Worm (Caenorhabditis elegans) whole organism, L4 larva: ENCODE data around the gene T06D8.10.
A peak's percentile ranks its signal among the peaks of the same experiment; 100 is the strongest.

Source experiments
- D1046.2 ChIP-seq: fragments of 200-800 bp; sonication (Bioruptor generic); IDR thresholded peaks from 2 replicates; pipeline ENCODE4 v1.3.6; 2022; ENCODE audit warnings: missing genetic modification characterization, missing compliant biosample characterization
- F26F4.8 ChIP-seq: fragments of 200-800 bp; sonication (Bioruptor generic); conservative IDR thresholded peaks from 2 replicates; pipeline ENCODE4 v1.3.6; 2022; ENCODE audit warnings: missing genetic modification characterization, missing compliant biosample characterization
- F37D6.2 ChIP-seq: sonication (generic microtip); optimal IDR thresholded peaks from 2 replicates; lab custom pipeline; 2016; ENCODE audit warnings: mild to moderate bottlenecking, missing genetic modification characterization, missing compliant biosample characterization
- R02D3.7 ChIP-seq: fragments of 150-350 bp; sonication (generic microtip); optimal IDR thresholded peaks from 3 replicates; lab custom pipeline; 2014; ENCODE audit warnings: missing biosample characterization, missing genetic modification characterization
- T26A8.4 ChIP-seq: fragments of 200-800 bp; sonication (Bioruptor generic); IDR thresholded peaks from 2 replicates; pipeline ENCODE4 v1.3.6; 2022; ENCODE audit warnings: missing genetic modification characterization, missing compliant biosample characterization
- Y75B8A.6 ChIP-seq: fragments of 200-800 bp; sonication (Bioruptor generic); IDR thresholded peaks from 2 replicates; pipeline ENCODE4 v1.3.6; 2022; ENCODE audit warnings: missing genetic modification reagents, missing genetic modification characterization, missing compliant biosample characterization
- ZK337.2 ChIP-seq: fragments of 200-800 bp; sonication (Bioruptor generic); IDR thresholded peaks from 2 replicates; pipeline ENCODE4 v1.3.6; 2022; ENCODE audit warnings: missing genetic modification reagents, missing genetic modification characterization, missing compliant biosample characterization
- ZK546.5 ChIP-seq, 2 experiments: sonication (generic microtip); optimal IDR thresholded peaks; 2 replicates each; lab custom pipeline; 2017; ENCODE audit warnings: missing biosample characterization in 2 of 2, missing genetic modification characterization in 2 of 2
- aly-2 ChIP-seq: sonication (generic microtip); optimal IDR thresholded peaks from 2 replicates; lab custom pipeline; 2018; ENCODE audit warnings: missing biosample characterization, missing genetic modification characterization
- ceh-32 ChIP-seq: sonication (generic microtip); optimal IDR thresholded peaks from 2 replicates; lab custom pipeline; 2016; ENCODE audit warnings: mild to moderate bottlenecking, missing genetic modification characterization, missing compliant biosample characterization; ENCODE audit not compliant: poor library complexity
- ceh-44 ChIP-seq: fragments of 200-800 bp; sonication (Bioruptor generic); IDR thresholded peaks from 2 replicates; pipeline ENCODE4 v1.3.6; 2022; ENCODE audit warnings: missing genetic modification reagents, missing genetic modification characterization, missing compliant biosample characterization
- ceh-82 ChIP-seq: sonication (generic microtip); optimal IDR thresholded peaks from 2 replicates; lab custom pipeline; 2017; ENCODE audit warnings: missing biosample characterization, missing genetic modification characterization
- cey-2 ChIP-seq: sonication (generic microtip); optimal IDR thresholded peaks from 3 replicates; lab custom pipeline; 2017; ENCODE audit warnings: missing genetic modification characterization, mild to moderate bottlenecking, missing compliant biosample characterization, antibody characterized with exemption, borderline replicate concordance; ENCODE audit not compliant: insufficient read depth
- daf-19 ChIP-seq: fragments of 200-800 bp; sonication (Bioruptor generic); conservative IDR thresholded peaks from 2 replicates; pipeline ENCODE4 v1.3.6; 2022; ENCODE audit warnings: missing genetic modification characterization, missing compliant biosample characterization
- daf-8 ChIP-seq: fragments of 200-800 bp; sonication (Bioruptor generic); IDR thresholded peaks from 2 replicates; pipeline ENCODE4 v1.3.6; 2022; ENCODE audit warnings: missing genetic modification characterization, missing compliant biosample characterization
- dmd-8 ChIP-seq: fragments of 200-800 bp; sonication (Bioruptor generic); IDR thresholded peaks from 2 replicates; pipeline ENCODE4 v1.3.6; 2022; ENCODE audit warnings: missing genetic modification characterization, missing compliant biosample characterization
- dmd-9 ChIP-seq: fragments of 200-800 bp; sonication (Bioruptor generic); IDR thresholded peaks from 2 replicates; pipeline ENCODE4 v1.3.6; 2022; ENCODE audit warnings: missing genetic modification reagents, missing genetic modification characterization, missing compliant biosample characterization
- dpl-1 ChIP-seq: fragments of 150-350 bp; optimal IDR thresholded peaks from 2 replicates; lab custom pipeline; 2014; ENCODE audit warnings: missing biosample characterization, missing genetic modification reagents, missing genetic modification characterization
- egl-27 ChIP-seq: sonication (generic microtip); optimal IDR thresholded peaks from 3 replicates; lab custom pipeline; 2017; ENCODE audit warnings: missing biosample characterization, missing genetic modification reagents, missing genetic modification characterization
- egl-43 ChIP-seq: fragments of 200-800 bp; sonication (Bioruptor generic); IDR thresholded peaks from 2 replicates; pipeline ENCODE4 v1.3.6; 2022; ENCODE audit warnings: missing genetic modification reagents, missing genetic modification characterization, missing compliant biosample characterization
- fos-1 ChIP-seq: fragments of 150-350 bp; optimal IDR thresholded peaks from 2 replicates; lab custom pipeline; 2014; ENCODE audit warnings: missing biosample characterization, missing genetic modification characterization
- hif-1 ChIP-seq, 2 experiments: sonication (generic microtip); optimal IDR thresholded peaks; 2 replicates each; lab custom pipeline; 2016 to 2017; ENCODE audit warnings: missing compliant biosample characterization in 2 of 2, missing genetic modification characterization in 2 of 2, missing genetic modification reagents in 2 of 2, missing genotype in 2 of 2, mild to moderate bottlenecking in 1 of 2
- hmg-1.1 ChIP-seq: fragments of 200-800 bp; sonication (Bioruptor generic); IDR thresholded peaks from 2 replicates; pipeline ENCODE4 v1.3.6; 2022; ENCODE audit warnings: missing genetic modification reagents, missing genetic modification characterization, missing compliant biosample characterization
- lim-7 ChIP-seq: fragments of 200-800 bp; sonication (Bioruptor generic); IDR thresholded peaks from 2 replicates; pipeline ENCODE4 v1.3.6; 2022; ENCODE audit warnings: missing genetic modification characterization, missing compliant biosample characterization
- lin-1 ChIP-seq: fragments of 200-800 bp; sonication (Bioruptor generic); IDR thresholded peaks from 2 replicates; pipeline ENCODE4 v1.3.6; 2022; ENCODE audit warnings: missing genetic modification reagents, missing genetic modification characterization, missing compliant biosample characterization
- mep-1 ChIP-seq: fragments of 150-350 bp; sonication (generic microtip); optimal IDR thresholded peaks from 3 replicates; lab custom pipeline; 2014; ENCODE audit warnings: missing biosample characterization, missing genetic modification characterization
- mxl-2 ChIP-seq: fragments of 200-800 bp; sonication (Bioruptor generic); conservative IDR thresholded peaks from 2 replicates; pipeline ENCODE4 v1.3.6; 2022; ENCODE audit warnings: missing genetic modification reagents, missing genetic modification characterization, missing compliant biosample characterization
- mxl-3 ChIP-seq: fragments of 200-800 bp; sonication (Bioruptor generic); optimal IDR thresholded peaks from 2 replicates; lab custom pipeline; 2018; ENCODE audit warnings: mild to moderate bottlenecking, missing genetic modification characterization, missing compliant biosample characterization
- nhr-111 ChIP-seq: fragments of 200-800 bp; sonication (Bioruptor generic); optimal IDR thresholded peaks from 2 replicates; lab custom pipeline; 2018; ENCODE audit warnings: mild to moderate bottlenecking, missing genetic modification characterization, missing compliant biosample characterization
- nhr-237 ChIP-seq: sonication (generic microtip); optimal IDR thresholded peaks from 2 replicates; lab custom pipeline; 2017; ENCODE audit warnings: missing biosample characterization, missing genetic modification characterization
- nhr-28 ChIP-seq: fragments of 150-350 bp; optimal IDR thresholded peaks from 2 replicates; lab custom pipeline; 2014; ENCODE audit warnings: missing biosample characterization, missing genetic modification characterization
- pqm-1 ChIP-seq: sonication (generic microtip); optimal IDR thresholded peaks from 2 replicates; lab custom pipeline; 2017; ENCODE audit warnings: missing biosample characterization, missing genetic modification characterization
- saeg-2 ChIP-seq: fragments of 200-800 bp; sonication (Bioruptor generic); IDR thresholded peaks from 2 replicates; pipeline ENCODE4 v1.3.6; 2022; ENCODE audit warnings: missing genetic modification reagents, missing genetic modification characterization, missing compliant biosample characterization
- set-16 ChIP-seq: fragments of 200-800 bp; sonication (Bioruptor generic); IDR thresholded peaks from 2 replicates; pipeline ENCODE4 v1.3.6; 2022; ENCODE audit warnings: missing genetic modification reagents, missing genetic modification characterization, missing compliant biosample characterization
- skn-1 ChIP-seq: fragments of 150-350 bp; optimal IDR thresholded peaks from 2 replicates; lab custom pipeline; 2014; ENCODE audit warnings: missing biosample characterization, missing genetic modification characterization
- snpc-1.2 ChIP-seq: fragments of 200-800 bp; sonication (Bioruptor generic); IDR thresholded peaks from 2 replicates; pipeline ENCODE4 v1.3.6; 2022; ENCODE audit warnings: missing genetic modification reagents, missing genetic modification characterization, missing compliant biosample characterization
- spr-1 ChIP-seq: sonication (generic microtip); optimal IDR thresholded peaks from 2 replicates; lab custom pipeline; 2016; ENCODE audit warnings: mild to moderate bottlenecking, missing genetic modification characterization, missing compliant biosample characterization
- tag-97 ChIP-seq: fragments of 200-800 bp; sonication (Bioruptor generic); IDR thresholded peaks from 2 replicates; pipeline ENCODE4 v1.3.6; 2022; ENCODE audit warnings: missing genetic modification characterization, missing compliant biosample characterization
- zfp-2 ChIP-seq: sonication (generic microtip); optimal IDR thresholded peaks from 2 replicates; lab custom pipeline; 2016; ENCODE audit warnings: mild to moderate bottlenecking, missing genetic modification characterization, missing compliant biosample characterization

T06D8.10 gene

ce11 chrII:11224045-11224481 lies 23.3 kb downstream of the T06D8.10 start (continued):
- peak; percentile 67; the same call in 1 of the 2 replicates for TF ChIP-seq daf-19 (GFP tag; lab: Robert Waterston, UW)
- TF ChIP-seq ZK337.2 (GFP tag; lab: Robert Waterston, UW), result no peak
- TF ChIP-seq set-16 (GFP tag; lab: Robert Waterston, UW), result no peak
- TF ChIP-seq fos-1 (tag; lab: Kevin White, UChicago), result no peak
- peak; percentile 66 for TF ChIP-seq spr-1 (tag; lab: Kevin White, UChicago)
- no peak for TF ChIP-seq dmd-8 (GFP tag; lab: Robert Waterston, UW)
- TF ChIP-seq daf-8 (GFP tag; lab: Robert Waterston, UW), result no peak
- TF ChIP-seq nhr-237 (tag; lab: Kevin White, UChicago), result peak; percentile 34
- no peak for TF ChIP-seq egl-27 (tag; lab: Kevin White, UChicago)
- no peak for TF ChIP-seq F26F4.8 (GFP tag; lab: Robert Waterston, UW)
- TF ChIP-seq tag-97 (GFP tag; lab: Robert Waterston, UW), result no peak
- no peak for TF ChIP-seq skn-1
- TF ChIP-seq nhr-111 (GFP tag; lab: Kevin White, UChicago), result no peak
- no peak for TF ChIP-seq ceh-82 (tag; lab: Kevin White, UChicago)

DNA sequence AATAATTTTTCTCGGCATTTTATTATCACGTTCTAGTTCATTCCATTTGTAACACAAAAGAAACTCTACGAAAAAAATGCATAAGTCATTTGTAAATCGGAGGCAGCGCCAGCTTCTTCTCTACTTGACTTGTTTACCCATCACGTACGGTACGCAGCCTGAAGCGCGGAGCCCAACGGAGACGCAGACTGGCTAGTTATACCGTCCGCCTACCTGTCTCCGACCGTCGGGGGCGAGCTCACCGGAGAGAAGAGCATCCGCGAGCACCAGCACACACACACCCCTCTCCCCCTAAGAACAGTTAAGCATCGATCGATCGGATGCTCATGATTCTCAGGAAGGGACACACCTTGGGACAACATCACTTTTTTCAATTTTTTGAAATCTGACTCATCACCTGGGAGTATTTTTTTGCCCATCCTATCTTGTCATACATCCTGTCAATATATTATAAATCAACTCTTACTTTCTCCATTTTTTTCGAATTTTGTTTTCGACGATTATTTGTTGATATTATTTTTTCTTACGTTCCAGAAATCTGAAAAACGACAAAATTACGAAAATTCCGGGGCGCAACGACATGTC lies 25.5 kb downstream of the T06D8.10 start, which contains the start of gene plpr-1:
Gene plpr-1, plus strand, starts transcription at position 535 of the 585 bp plus-strand sequence.
- TF ChIP-seq Y75B8A.6 (no peak), cey-2 (tag; lab: Kevin White, UChicago) (no peak), dmd-8 (GFP tag; lab: Robert Waterston, UW) (0 out of 2 replicates have a peak, but pooled peaks have one; percentile 22), set-16 (GFP tag; lab: Robert Waterston, UW) (peak; percentile 75)

DNA sequence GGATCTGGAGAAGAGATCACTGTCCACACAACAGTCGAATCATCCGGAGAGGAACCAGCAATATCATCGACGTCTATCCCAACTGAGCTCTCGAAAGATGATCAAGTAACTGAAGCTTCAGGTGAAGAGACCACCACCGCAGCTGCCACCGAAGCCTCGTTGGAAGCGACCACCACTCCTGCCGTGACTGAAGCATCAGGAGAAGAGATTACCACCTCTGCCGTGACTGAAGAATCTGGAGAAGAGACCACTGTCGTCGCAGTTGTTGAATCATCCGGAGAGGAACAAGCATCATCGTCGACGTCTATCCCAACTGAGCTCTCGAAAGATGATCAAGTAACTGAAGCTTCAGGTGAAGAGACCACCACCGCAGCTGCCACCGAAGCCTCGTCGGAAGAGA lies 35.7 kb downstream of the T06D8.10 start:
- TF ChIP-seq set-16 (GFP tag; lab: Robert Waterston, UW), result peak; percentile 80
- peak; percentile 38; the same call in 1 of the 2 replicates for TF ChIP-seq mxl-2 (GFP tag; lab: Robert Waterston, UW)
- TF ChIP-seq T26A8.4 (GFP tag; lab: Robert Waterston, UW), result peak; percentile 39; the same call in 1 of the 2 replicates
- TF ChIP-seq egl-43 (GFP tag; lab: Robert Waterston, UW), result peak; percentile 52; the same call in 1 of the 2 replicates
- peak; percentile 33; the same call in 1 of the 2 replicates for TF ChIP-seq hmg-1.1 (GFP tag; lab: Robert Waterston, UW)
- peak; percentile 38 for TF ChIP-seq lim-7 (GFP tag; lab: Robert Waterston, UW)
- TF ChIP-seq dmd-9, result 0 out of 2 replicates have a peak, but pooled peaks have one; percentile 19
- TF ChIP-seq, all 104 proteins: peak for 7; not testable (repeated sequence) for 97

- TF ChIP-seq nhr-28 (tag; lab: Kevin White, UChicago), result peak; percentile 46
- TF ChIP-seq aly-2, result no peak
These were observed 41.5 kb downstream of the T06D8.10 start for ce11 chrII:11205783-11206182.

- TF ChIP-seq mxl-3 (GFP tag; lab: Kevin White, UChicago), result no peak
- TF ChIP-seq ceh-32, result no peak
- TF ChIP-seq R02D3.7, result no peak
- TF ChIP-seq hif-1 (tag; optimal IDR thresholded peaks at IDR 0.05; lab: Kevin White, UChicago), result no peak
- no peak for TF ChIP-seq ZK546.5 (tag; optimal IDR thresholded peaks at IDR 0.05; lab: Kevin White, UChicago)
- no peak for TF ChIP-seq F26F4.8 (GFP tag; lab: Robert Waterston, UW)
- no peak for TF ChIP-seq set-16 (GFP tag; lab: Robert Waterston, UW)
- TF ChIP-seq ceh-82 (tag; lab: Kevin White, UChicago), result no peak
- no peak for TF ChIP-seq lin-1 (GFP tag; lab: Robert Waterston, UW)
- no peak for TF ChIP-seq ceh-44 (GFP tag; lab: Robert Waterston, UW)
- TF ChIP-seq saeg-2, result no peak
- no peak for TF ChIP-seq skn-1
- TF ChIP-seq F37D6.2 (tag; lab: Kevin White, UChicago), result no peak
- TF ChIP-seq pqm-1, result no peak
- TF ChIP-seq mep-1 (tag; lab: Kevin White, UChicago), result no peak
- TF ChIP-seq D1046.2 (GFP tag; lab: Robert Waterston, UW), result no peak
- no peak for TF ChIP-seq dpl-1
- no peak for TF ChIP-seq zfp-2 (tag; lab: Kevin White, UChicago)
- TF ChIP-seq snpc-1.2 (GFP tag; lab: Robert Waterston, UW), result no peak
These were observed 42.6 kb downstream of the T06D8.10 start for ce11 chrII:11204731-11205130.
